Worm (Caenorhabditis elegans): ENCODE data around the gene fbxb-87.

Gene fbxb-87

DNA sequence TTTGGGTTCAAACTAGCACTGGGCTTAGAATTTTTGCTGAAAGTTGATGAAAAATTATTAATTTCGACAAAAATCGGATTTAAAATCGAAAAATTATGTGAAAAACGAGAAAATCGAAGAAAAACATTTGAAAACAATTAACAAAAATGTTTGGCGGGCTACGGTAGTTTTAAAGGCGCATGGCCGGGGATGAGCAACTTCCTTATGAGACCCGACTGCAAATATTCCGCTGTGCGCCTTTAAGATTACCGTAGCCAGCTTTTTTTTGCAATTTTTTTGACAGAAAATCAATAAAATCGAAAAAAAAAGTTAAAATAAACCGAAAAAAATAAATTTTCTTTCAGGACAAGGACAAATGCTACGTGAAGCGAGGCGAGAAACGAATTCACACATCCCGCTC lies 16.8 kb upstream of the fbxb-87 start (continued):
- no peak for TF ChIP-seq Y53G8AR.9 (GFP tag; conservative IDR thresholded peaks at IDR 0.05)
- no peak for TF ChIP-seq chd-7 (tag; optimal IDR thresholded peaks at IDR 0.05)
- peak; percentile 25; the same call in 1 of the 2 replicates for TF ChIP-seq lir-1 (GFP tag; conservative IDR thresholded peaks at IDR 0.05)
- no peak for TF ChIP-seq F57C9.4 (tag; optimal IDR thresholded peaks at IDR 0.05)
- no peak for TF ChIP-seq lag-1 (GFP tag; IDR thresholded peaks at IDR 0.05)
- no peak for TF ChIP-seq F23B12.7 (tag; optimal IDR thresholded peaks at IDR 0.05; ENCODE audit: insufficient read depth)
- no peak for TF ChIP-seq ZK185.1 (tag; optimal IDR thresholded peaks at IDR 0.05; ENCODE audit: poor library complexity, severe bottlenecking)
- no peak for TF ChIP-seq sptf-2 (GFP tag; optimal IDR thresholded peaks at IDR 0.05)
- no peak for TF ChIP-seq dpff-1 (tag; optimal IDR thresholded peaks at IDR 0.05)
- no peak for TF ChIP-seq bed-1 (GFP tag; IDR thresholded peaks at IDR 0.05)
- TF ChIP-seq gei-17 (GFP tag; optimal IDR thresholded peaks at IDR 0.05) = no peak
- TF ChIP-seq nhr-90 (tag; optimal IDR thresholded peaks at IDR 0.05) = no peak
- TF ChIP-seq hmg-1.2 (GFP tag; IDR thresholded peaks at IDR 0.05) = 0 out of 2 replicates have a peak, but pooled peaks have one; percentile 31
- no peak for TF ChIP-seq nfya-1 (tag; optimal IDR thresholded peaks at IDR 0.05; ENCODE audit: borderline replicate concordance, insufficient read depth)
- TF ChIP-seq dpl-1 (GFP tag; optimal IDR thresholded peaks at IDR 0.05) = peak; percentile 48
- TF ChIP-seq ceh-91 (GFP tag; IDR thresholded peaks at IDR 0.05) = peak; percentile 90
- TF ChIP-seq lin-26 (GFP tag; IDR thresholded peaks at IDR 0.05) = no peak
- no peak for TF ChIP-seq snpc-1.1 (tag; optimal IDR thresholded peaks at IDR 0.05; ENCODE audit: insufficient read depth)
- TF ChIP-seq Y95B8A.8 (GFP tag; IDR thresholded peaks at IDR 0.05) = peak; percentile 68; the same call in 1 of the 2 replicates
- TF ChIP-seq ztf-22 (GFP tag; optimal IDR thresholded peaks at IDR 0.05) = no peak
- no peak for TF ChIP-seq ztf-3 (GFP tag; optimal IDR thresholded peaks at IDR 0.05)
- TF ChIP-seq ztf-6 (GFP tag; IDR thresholded peaks at IDR 0.05) = no peak
- TF ChIP-seq F33H1.4 (GFP tag; IDR thresholded peaks at IDR 0.05) = peak; percentile 99
- no peak for TF ChIP-seq aptf-2 (GFP tag; conservative IDR thresholded peaks at IDR 0.05)
- no peak for TF ChIP-seq zim-3 (tag; optimal IDR thresholded peaks at IDR 0.05)
- TF ChIP-seq ceh-100 (GFP tag; IDR thresholded peaks at IDR 0.05) = peak; percentile 77
- TF ChIP-seq tbp1 (GFP tag; optimal IDR thresholded peaks at IDR 0.05) = peak; percentile 43
- no peak for TF ChIP-seq nhr-120 (GFP tag; IDR thresholded peaks at IDR 0.05)
- peak; percentile 70 for TF ChIP-seq B0336.3 (GFP tag; IDR thresholded peaks at IDR 0.05)
- no peak for TF ChIP-seq mes-4 (tag; optimal IDR thresholded peaks at IDR 0.05)
- TF ChIP-seq T07F8.4 (tag; optimal IDR thresholded peaks at IDR 0.05) = no peak
- no peak for TF ChIP-seq Y79H2A.3 (GFP tag; conservative IDR thresholded peaks at IDR 0.05)
- no peak for TF ChIP-seq K11D2.4 (GFP tag; IDR thresholded peaks at IDR 0.05)
- TF ChIP-seq C17E4.6 (GFP tag; IDR thresholded peaks at IDR 0.05) = no peak
- no peak for TF ChIP-seq akir-1 (GFP tag; optimal IDR thresholded peaks at IDR 0.05)
- TF ChIP-seq mcd-1 (GFP tag; IDR thresholded peaks at IDR 0.05) = peak; percentile 80
- no peak for TF ChIP-seq ceh-58 (GFP tag; IDR thresholded peaks at IDR 0.05)
- TF ChIP-seq atf-7 (tag; optimal IDR thresholded peaks at IDR 0.05) = no peak
- no peak for TF ChIP-seq hmg-20 (GFP tag; IDR thresholded peaks at IDR 0.05)
- TF ChIP-seq B0019.2 (GFP tag; conservative IDR thresholded peaks at IDR 0.05) = peak; percentile 37; the same call in 1 of the 2 replicates
- TF ChIP-seq C06A6.2 (GFP tag; conservative IDR thresholded peaks at IDR 0.05) = no peak
- TF ChIP-seq nfyb-1 (GFP tag; IDR thresholded peaks at IDR 0.05) = no peak
- peak; percentile 28 for TF ChIP-seq ztf-18 (tag; optimal IDR thresholded peaks at IDR 0.05)
- no peak for TF ChIP-seq egrh-3 (GFP tag; IDR thresholded peaks at IDR 0.05)
- TF ChIP-seq cebp-1 (GFP tag; IDR thresholded peaks at IDR 0.05) = no peak
- no peak for TF ChIP-seq cebp-1 (tag; optimal IDR thresholded peaks at IDR 0.05)
- TF ChIP-seq B0261.1 (tag; optimal IDR thresholded peaks at IDR 0.05) = no peak
- no peak for TF ChIP-seq ceh-27 (GFP tag; optimal IDR thresholded peaks at IDR 0.05)
- no peak for TF ChIP-seq nfya-2 (GFP tag; IDR thresholded peaks at IDR 0.05)

All from whole organism, young adult.